Fruit fly (Drosophila melanogaster): ENCODE measurements around the gene Lamtor3.

Lamtor3 gene

DNA sequence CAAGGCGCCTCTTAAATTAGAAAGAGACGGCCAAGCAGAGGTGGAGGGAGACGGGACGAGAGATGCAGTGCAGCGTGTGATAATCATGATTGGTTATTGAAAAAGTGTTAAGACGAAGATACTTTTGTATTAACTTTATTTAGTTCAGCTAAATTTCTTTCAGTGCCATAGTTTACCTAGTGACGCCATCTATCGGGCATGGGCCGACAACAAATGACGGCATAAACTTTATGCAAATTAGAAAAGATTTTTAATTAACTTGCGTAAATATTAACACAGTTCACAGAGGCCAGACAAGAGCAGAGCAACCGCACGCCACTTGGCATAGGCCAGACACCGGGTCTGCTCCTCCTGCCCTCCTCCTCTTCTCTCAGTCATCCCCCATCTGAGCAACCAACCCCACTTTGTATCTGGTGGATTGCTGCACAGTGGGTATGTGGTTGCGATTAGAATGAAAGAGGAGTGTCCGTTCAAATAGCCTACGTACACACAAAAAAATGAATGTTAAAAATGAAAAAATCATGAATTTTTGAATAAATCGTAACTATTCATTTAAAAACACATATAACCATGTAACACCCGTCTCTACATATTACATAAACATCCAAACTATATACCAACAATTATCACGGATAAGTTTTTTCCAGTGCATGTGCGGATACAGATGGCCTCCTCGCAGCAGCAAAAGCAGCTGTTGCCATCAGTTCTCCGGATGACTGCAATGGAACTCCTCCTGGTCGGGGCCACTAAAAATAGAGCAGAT lies 14.9 kb upstream of the Lamtor3 start:
- TF ChIP-seq CG16779 (tag; optimal IDR thresholded peaks at IDR 0.05): peak; percentile 54
- peak; percentile 57 for TF ChIP-seq CG7368 (GFP tag; optimal IDR thresholded peaks at IDR 0.05)
- TF ChIP-seq svp (GFP tag): no peak
- peak; percentile 0 for TF ChIP-seq Hr38 (GFP tag; optimal IDR thresholded peaks at IDR 0.05)
- TF ChIP-seq CG8319 (GFP tag; optimal IDR thresholded peaks at IDR 0.05): peak; percentile 50
- no peak for TF ChIP-seq Eip93F (GFP tag; optimal IDR thresholded peaks at IDR 0.05)
- TF ChIP-seq CG1621 (tag; optimal IDR thresholded peaks at IDR 0.05): peak; percentile 78
- peak; percentile 80 for TF ChIP-seq CG4318 (GFP tag; optimal IDR thresholded peaks at IDR 0.05)
- peak; percentile 23 for TF ChIP-seq Sox15 (GFP tag; optimal IDR thresholded peaks at IDR 0.05)
- TF ChIP-seq vri (GFP tag; optimal IDR thresholded peaks at IDR 0.05): no peak
- peak; percentile 38 for TF ChIP-seq CG9139 (GFP tag; optimal IDR thresholded peaks at IDR 0.05)
- TF ChIP-seq CG32006 (GFP tag; optimal IDR thresholded peaks at IDR 0.05): peak; percentile 85
- TF ChIP-seq topi (GFP tag; optimal IDR thresholded peaks at IDR 0.05): peak; percentile 50
- peak; percentile 84 for TF ChIP-seq CG3919 (GFP tag; optimal IDR thresholded peaks at IDR 0.05)
- peak; percentile 55 for TF ChIP-seq cyc (GFP tag; optimal IDR thresholded peaks at IDR 0.05)
- TF ChIP-seq CG6854 (GFP tag; optimal IDR thresholded peaks at IDR 0.05): no peak
- TF ChIP-seq OdsH (GFP tag; optimal IDR thresholded peaks at IDR 0.05): peak; percentile 76
- peak; percentile 91; the same call in 2 of the 3 replicates for TF ChIP-seq CG6163 (GFP tag; IDR thresholded peaks at IDR 0.05)
- TF ChIP-seq Lpt (GFP tag; optimal IDR thresholded peaks at IDR 0.05): peak; percentile 82
- TF ChIP-seq Ets21C (GFP tag; optimal IDR thresholded peaks at IDR 0.05): peak; percentile 22
- TF ChIP-seq CG6792 (GFP tag; optimal IDR thresholded peaks at IDR 0.05): peak; percentile 71
- TF ChIP-seq ss (GFP tag; optimal IDR thresholded peaks at IDR 0.05): no peak
- peak; percentile 81 for TF ChIP-seq CG6276 (GFP tag; optimal IDR thresholded peaks at IDR 0.05)
- TF ChIP-seq dac (GFP tag; optimal IDR thresholded peaks at IDR 0.05): peak; percentile 31
- TF ChIP-seq CG11294 (GFP tag; IDR thresholded peaks at IDR 0.05): peak; percentile 79
- peak; percentile 79 for TF ChIP-seq CG3032 (tag; optimal IDR thresholded peaks at IDR 0.05)
- TF ChIP-seq acj6 (GFP tag; optimal IDR thresholded peaks at IDR 0.05): peak; percentile 80
- peak; percentile 74 for TF ChIP-seq CG10669 (GFP tag; optimal IDR thresholded peaks at IDR 0.05)
- no peak for TF ChIP-seq fkh (GFP tag; optimal IDR thresholded peaks at IDR 0.05)
- peak; percentile 84 for TF ChIP-seq achi (GFP tag; optimal IDR thresholded peaks at IDR 0.05)
- TF ChIP-seq CG6808 (GFP tag; optimal IDR thresholded peaks at IDR 0.05): peak; percentile 68
- TF ChIP-seq esn (GFP tag; optimal IDR thresholded peaks at IDR 0.05): peak; percentile 61
- TF ChIP-seq CG11762 (GFP tag; optimal IDR thresholded peaks at IDR 0.05; ENCODE audit: insufficient read depth): peak; percentile 59
- no peak for TF ChIP-seq Blimp-1 (GFP tag; optimal IDR thresholded peaks at IDR 0.05)
- TF ChIP-seq CG8119 (GFP tag; IDR thresholded peaks at IDR 0.05): peak; percentile 88
- peak; percentile 54 for TF ChIP-seq lz (GFP tag; optimal IDR thresholded peaks at IDR 0.05)
- peak; percentile 45 for TF ChIP-seq CG11902 (GFP tag; optimal IDR thresholded peaks at IDR 0.05)
- TF ChIP-seq pdm3 (GFP tag; optimal IDR thresholded peaks at IDR 0.05): peak; percentile 81
- TF ChIP-seq Smox (GFP tag; optimal IDR thresholded peaks at IDR 0.05): no peak
- peak; percentile 84 for TF ChIP-seq Ets96B (tag; optimal IDR thresholded peaks at IDR 0.05)
- peak; percentile 57 for TF ChIP-seq Met (GFP tag; optimal IDR thresholded peaks at IDR 0.05)
- peak; percentile 71 for TF ChIP-seq dsx (GFP tag; optimal IDR thresholded peaks at IDR 0.05; ENCODE audit: poor library complexity, severe bottlenecking)
- TF ChIP-seq CG10631 (GFP tag; optimal IDR thresholded peaks at IDR 0.05): peak; percentile 88
- TF ChIP-seq CG34406 (GFP tag; optimal IDR thresholded peaks at IDR 0.05): peak; percentile 47
- peak; percentile 80 for TF ChIP-seq Sox14 (GFP tag; optimal IDR thresholded peaks at IDR 0.05)
- peak; percentile 64 for TF ChIP-seq spab (GFP tag; optimal IDR thresholded peaks at IDR 0.05)
- peak; percentile 91 for TF ChIP-seq net (GFP tag; optimal IDR thresholded peaks at IDR 0.05)
- peak; percentile 53 for TF ChIP-seq Hr39 (GFP tag; optimal IDR thresholded peaks at IDR 0.05)
- peak; percentile 47 to 75 for TF ChIP-seq salr (GFP tag; optimal IDR thresholded peaks at IDR 0.05)
- TF ChIP-seq Sox102F (GFP tag; optimal IDR thresholded peaks at IDR 0.05): peak; percentile 52

Data from whole organism, prepupa.